Worm (Caenorhabditis elegans) whole organism, young adult: ENCODE measurements around the gene ZK757.2.

Experiments used
- F23B12.7 ChIP-seq: sonication (generic microtip); optimal IDR thresholded peaks from 2 replicates; lab custom pipeline; 2017; ENCODE audit warnings: missing genetic modification characterization, mild to moderate bottlenecking, missing compliant biosample characterization, antibody characterized with exemption, moderate library complexity; ENCODE audit not compliant: insufficient read depth
- Y95B8A.8 ChIP-seq: fragments of 200-800 bp; sonication (Bioruptor generic); IDR thresholded peaks from 2 replicates; pipeline ENCODE4 v1.3.6; 2022; ENCODE audit warnings: missing genetic modification reagents, missing genetic modification characterization, missing compliant biosample characterization
- ama-1 ChIP-seq, 3 experiments: fragments of 150-350 bp in 1 of 3; sonication (generic microtip) in 2 of 3; optimal IDR thresholded peaks; 2 replicates each; lab custom pipeline; 2014 to 2018; ENCODE audit warnings: missing biosample characterization in 2 of 3, missing genetic modification characterization in 2 of 3, missing genetic modification reagents in 2 of 3
- athp-1 ChIP-seq: sonication (generic microtip); optimal IDR thresholded peaks from 2 replicates; lab custom pipeline; 2017; ENCODE audit warnings: mild to moderate bottlenecking, missing genetic modification characterization, missing compliant biosample characterization
- ceh-58 ChIP-seq: fragments of 200-800 bp; sonication (Bioruptor generic); IDR thresholded peaks from 2 replicates; pipeline ENCODE4 v1.3.6; 2022; ENCODE audit warnings: missing genetic modification characterization, missing compliant biosample characterization
- ceh-79 ChIP-seq: sonication (generic microtip); optimal IDR thresholded peaks from 2 replicates; lab custom pipeline; 2017; ENCODE audit warnings: mild to moderate bottlenecking, missing genetic modification characterization, missing compliant biosample characterization
- hlh-26 ChIP-seq: fragments of 200-800 bp; sonication (Bioruptor generic); conservative IDR thresholded peaks from 2 replicates; pipeline ENCODE4 v1.3.6; 2022; ENCODE audit warnings: missing genetic modification reagents, missing genetic modification characterization, missing compliant biosample characterization
- lir-1 ChIP-seq: fragments of 200-800 bp; sonication (Bioruptor generic); conservative IDR thresholded peaks from 2 replicates; pipeline ENCODE4 v1.3.6; 2022; ENCODE audit warnings: missing genetic modification reagents, missing genetic modification characterization, missing compliant biosample characterization
- nfya-1 ChIP-seq: sonication (generic microtip); optimal IDR thresholded peaks from 2 replicates; lab custom pipeline; 2017; ENCODE audit warnings: antibody characterized with exemption, missing compliant biosample characterization, missing genetic modification characterization, borderline replicate concordance; ENCODE audit not compliant: insufficient read depth
- nfya-2 ChIP-seq: fragments of 200-800 bp; sonication (Bioruptor generic); IDR thresholded peaks from 2 replicates; pipeline ENCODE4 v1.3.6; 2022; ENCODE audit warnings: missing genetic modification reagents, missing genetic modification characterization, missing compliant biosample characterization
- tlf-1 ChIP-seq: fragments of 200-800 bp; sonication (Bioruptor generic); optimal IDR thresholded peaks from 2 replicates; lab custom pipeline; 2018; ENCODE audit warnings: mild to moderate bottlenecking, missing genetic modification characterization, missing compliant biosample characterization
- unc-130 ChIP-seq: sonication (generic microtip); optimal IDR thresholded peaks from 2 replicates; lab custom pipeline; 2016; ENCODE audit warnings: missing genetic modification reagents, missing genetic modification characterization, missing compliant biosample characterization
- unc-62 ChIP-seq: fragments of 150-350 bp; optimal IDR thresholded peaks from 2 replicates; lab custom pipeline; 2014; ENCODE audit warnings: missing biosample characterization, missing genetic modification reagents, missing genetic modification characterization
- zim-3 ChIP-seq: sonication (generic microtip); optimal IDR thresholded peaks from 2 replicates; lab custom pipeline; 2017; ENCODE audit warnings: mild to moderate bottlenecking, missing genetic modification characterization, moderate library complexity, missing compliant biosample characterization

- TF ChIP-seq F23B12.7 (tag; lab: Kevin White, UChicago) (no peak), unc-130 (GFP tag; lab: Kevin White, UChicago) (no peak), athp-1 (no peak), hlh-26 (GFP tag; lab: Robert Waterston, UW) (no peak), unc-62 (GFP tag; lab: Kevin White, UChicago) (no peak), tlf-1 (GFP tag; lab: Kevin White, UChicago) (no peak), nfya-2 (GFP tag; lab: Robert Waterston, UW) (no peak), nfya-1 (tag; lab: Kevin White, UChicago) (no peak), zim-3 (tag; lab: Kevin White, UChicago) (no peak), ceh-79 (tag; lab: Kevin White, UChicago) (no peak), lir-1 (GFP tag; lab: Robert Waterston, UW) (no peak), Y95B8A.8 (GFP tag; lab: Robert Waterston, UW) (no peak), ama-1 (optimal IDR thresholded peaks at IDR 0.05; lab: Kevin White, UChicago) (no peak), ama-1 (GFP tag; optimal IDR thresholded peaks at IDR 0.05; lab: Kevin White, UChicago) (no peak), ceh-58 (no peak)
Observed at ce11 chrIII:9876951-9877350, 1.8 kb downstream of the ZK757.2 start, which contains the start of gene ZK757.10.
